Fruit fly (Drosophila melanogaster) whole organism, embryonic: Measurements from ENCODE around the gene Jhbp14.
A peak's percentile ranks its signal among the peaks of the same experiment; 100 is the strongest.

ENCODE experiments used
- Antp ChIP-seq: fragments of 200-800 bp; sonication (Bioruptor generic); optimal IDR thresholded peaks from 3 replicates; lab custom pipeline; 2016; ENCODE audit warnings: missing biosample characterization, missing genetic modification characterization
- Atf3 ChIP-seq: fragments of 200-800 bp; sonication (Bioruptor generic); optimal IDR thresholded peaks from 3 replicates; lab custom pipeline; 2016; ENCODE audit warnings: missing biosample characterization, missing genetic modification characterization
- CG10274 ChIP-seq: fragments of 200-800 bp; sonication (Bioruptor generic); optimal IDR thresholded peaks from 3 replicates; lab custom pipeline; 2017; ENCODE audit warnings: missing biosample characterization, mild to moderate bottlenecking, missing genetic modification characterization
- CG11695 ChIP-seq: fragments of 200-800 bp; sonication (Bioruptor generic); IDR thresholded peaks from 3 replicates; pipeline ENCODE4 v1.3.6; 2022; ENCODE audit warnings: missing biosample characterization, missing genetic modification characterization
- CG12659 ChIP-seq: fragments of 200-800 bp; sonication (Bioruptor generic); optimal IDR thresholded peaks from 3 replicates; lab custom pipeline; 2017; ENCODE audit warnings: mild to moderate bottlenecking, missing biosample characterization, missing genetic modification reagents, missing genetic modification characterization
- CG16779 ChIP-seq: fragments of 200-800 bp; sonication (Bioruptor generic); IDR thresholded peaks from 2 replicates; pipeline ENCODE4 v1.3.6; 2022; ENCODE audit warnings: missing biosample characterization, missing genetic modification characterization
- CG18011 ChIP-seq: fragments of 200-800 bp; sonication (Bioruptor generic); optimal IDR thresholded peaks from 2 replicates; lab custom pipeline; 2017; ENCODE audit warnings: missing biosample characterization, missing genetic modification characterization, mild to moderate bottlenecking, moderate library complexity, missing genotype
- CG18476 ChIP-seq: fragments of 200-800 bp; sonication (Bioruptor generic); optimal IDR thresholded peaks from 2 replicates; lab custom pipeline; 2016; ENCODE audit warnings: missing biosample characterization, mild to moderate bottlenecking, missing genetic modification characterization
- CG18599 ChIP-seq: fragments of 200-800 bp; sonication (Bioruptor generic); optimal IDR thresholded peaks from 3 replicates; lab custom pipeline; 2017; ENCODE audit warnings: missing biosample characterization, missing genetic modification characterization, mild to moderate bottlenecking, moderate library complexity, missing genetic modification reagents
- CG2129 ChIP-seq: fragments of 200-800 bp; sonication (Bioruptor generic); IDR thresholded peaks from 2 replicates; pipeline ENCODE4 v1.3.6; 2022; ENCODE audit warnings: missing biosample characterization, missing genetic modification characterization; ENCODE audit not compliant: partially characterized antibody
- CG2875 ChIP-seq: fragments of 200-800 bp; sonication (Bioruptor generic); optimal IDR thresholded peaks from 2 replicates; lab custom pipeline; 2017; ENCODE audit warnings: missing biosample characterization, mild to moderate bottlenecking, missing genetic modification characterization, missing genetic modification reagents
- CG32532 ChIP-seq: fragments of 200-800 bp; sonication (Bioruptor generic); IDR thresholded peaks from 2 replicates; pipeline ENCODE4 v1.3.6; 2022; ENCODE audit warnings: missing biosample characterization, missing genetic modification characterization
- CG3281 ChIP-seq: fragments of 200-800 bp; sonication (Bioruptor generic); optimal IDR thresholded peaks from 3 replicates; lab custom pipeline; 2017; ENCODE audit warnings: missing biosample characterization, mild to moderate bottlenecking, missing genetic modification characterization
- CG6791 ChIP-seq: fragments of 200-800 bp; sonication (Bioruptor generic); IDR thresholded peaks from 3 replicates; pipeline ENCODE4 v1.3.6; 2022; ENCODE audit warnings: missing biosample characterization, missing genetic modification characterization; ENCODE audit not compliant: partially characterized antibody
- CG8281 ChIP-seq: fragments of 200-800 bp; sonication (Bioruptor generic); optimal IDR thresholded peaks from 2 replicates; lab custom pipeline; 2018; ENCODE audit warnings: missing biosample characterization, mild to moderate bottlenecking, missing genetic modification characterization, moderate library complexity
- CG8290 ChIP-seq, 3 experiments: fragments of 200-800 bp; sonication (Bioruptor generic); optimal IDR thresholded peaks; 2 replicates each; lab custom pipeline; 2016 to 2019; ENCODE audit warnings: missing biosample characterization in 3 of 3, missing genetic modification characterization in 3 of 3, mild to moderate bottlenecking in 2 of 3, moderate library complexity in 1 of 3
- CoRest ChIP-seq: fragments of 200-800 bp; sonication (Bioruptor generic); optimal IDR thresholded peaks from 3 replicates; lab custom pipeline; 2018; ENCODE audit warnings: missing biosample characterization, mild to moderate bottlenecking, missing genetic modification characterization, moderate library complexity
- Dbx ChIP-seq: fragments of 200-800 bp; sonication (Bioruptor generic); IDR thresholded peaks from 3 replicates; pipeline ENCODE4 v1.3.6; 2022; ENCODE audit warnings: missing biosample characterization, missing genetic modification characterization
- Ets97D ChIP-seq: fragments of 200-800 bp; sonication (Bioruptor generic); optimal IDR thresholded peaks from 3 replicates; lab custom pipeline; 2016; ENCODE audit warnings: missing biosample characterization, missing genetic modification characterization
- GATAe ChIP-seq: fragments of 200-800 bp; sonication (Bioruptor generic); conservative IDR thresholded peaks from 2 replicates; pipeline ENCODE4 v1.3.6; 2022; ENCODE audit warnings: missing biosample characterization, missing genetic modification characterization
- Gug ChIP-seq: fragments of 200-800 bp; sonication (Bioruptor generic); IDR thresholded peaks from 4 replicates; pipeline ENCODE4 v1.3.6; 2022; ENCODE audit warnings: missing biosample characterization, missing genetic modification characterization
- Lhr ChIP-seq: fragments of 200-800 bp; sonication (Bioruptor generic); optimal IDR thresholded peaks from 3 replicates; lab custom pipeline; 2017; ENCODE audit warnings: mild to moderate bottlenecking, missing biosample characterization, missing genetic modification reagents, missing genetic modification characterization
- Lim3 ChIP-seq: fragments of 200-800 bp; sonication (Bioruptor generic); IDR thresholded peaks from 2 replicates; pipeline ENCODE4 v1.3.6; 2022; ENCODE audit warnings: missing biosample characterization, missing genetic modification characterization
- NK7.1 ChIP-seq: fragments of 200-800 bp; sonication (Bioruptor generic); optimal IDR thresholded peaks from 3 replicates; lab custom pipeline; 2016; ENCODE audit warnings: missing biosample characterization, missing genetic modification characterization
- Nf-YC ChIP-seq: fragments of 200-800 bp; optimal IDR thresholded peaks from 3 replicates; lab custom pipeline; 2019; ENCODE audit warnings: missing biosample characterization, mild to moderate bottlenecking, missing genetic modification characterization, moderate library complexity
- Opbp ChIP-seq: fragments of 200-800 bp; sonication (Bioruptor generic); IDR thresholded peaks from 3 replicates; pipeline ENCODE4 v1.3.6; 2022; ENCODE audit warnings: missing biosample characterization, missing genetic modification characterization; ENCODE audit not compliant: partially characterized antibody
- Rx ChIP-seq: fragments of 200-800 bp; sonication (Bioruptor generic); IDR thresholded peaks from 2 replicates; pipeline ENCODE4 v1.3.6; 2022; ENCODE audit warnings: missing biosample characterization, missing genetic modification characterization
- Xbp1 ChIP-seq: fragments of 200-800 bp; sonication (Bioruptor generic); optimal IDR thresholded peaks from 3 replicates; lab custom pipeline; 2016; ENCODE audit warnings: missing biosample characterization, mild to moderate bottlenecking, missing genetic modification characterization
- btn ChIP-seq: fragments of 200-800 bp; sonication (Bioruptor generic); optimal IDR thresholded peaks from 2 replicates; lab custom pipeline; 2016; ENCODE audit warnings: missing biosample characterization, missing genetic modification characterization
- cad ChIP-seq: fragments of >200 bp; optimal IDR thresholded peaks from 2 replicates; lab custom pipeline; 2017; ENCODE audit warnings: missing biosample characterization, missing genetic modification characterization
- chif ChIP-seq, 2 experiments: fragments of 200-800 bp; sonication (Bioruptor generic); optimal IDR thresholded peaks; 3 replicates each; lab custom pipeline; 2016; ENCODE audit warnings: missing biosample characterization in 2 of 2, missing genetic modification characterization in 2 of 2
- dpn ChIP-seq, 2 experiments: fragments of 200-800 bp; sonication (Bioruptor generic); optimal IDR thresholded peaks; 3 replicates each; lab custom pipeline; 2016; ENCODE audit warnings: missing biosample characterization in 2 of 2, missing genetic modification characterization in 2 of 2
- en ChIP-seq: fragments of 200-800 bp; sonication (Bioruptor generic); optimal IDR thresholded peaks from 2 replicates; lab custom pipeline; 2016; ENCODE audit warnings: missing biosample characterization, missing genetic modification characterization
- fd3F ChIP-seq: fragments of 200-800 bp; sonication (Bioruptor generic); optimal IDR thresholded peaks from 2 replicates; lab custom pipeline; 2018; ENCODE audit warnings: missing biosample characterization, mild to moderate bottlenecking, missing genetic modification characterization, moderate library complexity
- fd64A ChIP-seq: fragments of 200-800 bp; sonication (Bioruptor generic); optimal IDR thresholded peaks from 3 replicates; lab custom pipeline; 2018; ENCODE audit warnings: missing biosample characterization, mild to moderate bottlenecking, missing genetic modification characterization
- ham ChIP-seq: fragments of 200-800 bp; sonication (Bioruptor generic); IDR thresholded peaks from 2 replicates; pipeline ENCODE4 v1.3.6; 2022; ENCODE audit warnings: missing biosample characterization, missing genetic modification characterization
- hb ChIP-seq: fragments of 200-800 bp; sonication (Bioruptor generic); IDR thresholded peaks from 3 replicates; pipeline ENCODE4 v1.3.6; 2022; ENCODE audit warnings: missing biosample characterization, missing genetic modification characterization; ENCODE audit not compliant: partially characterized antibody
- insv ChIP-seq, 2 experiments: fragments of 200-800 bp; sonication (Bioruptor generic); optimal IDR thresholded peaks; 3 replicates each; lab custom pipeline; 2016 to 2018; ENCODE audit warnings: missing biosample characterization in 2 of 2, missing genetic modification characterization in 2 of 2
- kay ChIP-seq: fragments of 200-800 bp; sonication (Bioruptor generic); optimal IDR thresholded peaks from 2 replicates; lab custom pipeline; 2016; ENCODE audit warnings: missing biosample characterization, missing genetic modification characterization
- klu ChIP-seq: fragments of 200-800 bp; sonication (Bioruptor generic); IDR thresholded peaks from 2 replicates; pipeline ENCODE4 v1.3.6; 2022; ENCODE audit warnings: missing biosample characterization, missing genetic modification characterization
- kni ChIP-seq: fragments of 200-800 bp; sonication (Bioruptor generic); optimal IDR thresholded peaks from 3 replicates; lab custom pipeline; 2017; ENCODE audit warnings: mild to moderate bottlenecking, missing biosample characterization, missing genetic modification reagents, missing genetic modification characterization
- knrl ChIP-seq: fragments of 200-800 bp; sonication (Bioruptor generic); IDR thresholded peaks from 3 replicates; pipeline ENCODE4 v1.3.6; 2022; ENCODE audit warnings: missing biosample characterization, missing genetic modification characterization; ENCODE audit not compliant: partially characterized antibody
- row ChIP-seq: fragments of 200-800 bp; sonication (Bioruptor generic); IDR thresholded peaks from 3 replicates; pipeline ENCODE4 v1.3.6; 2022; ENCODE audit warnings: missing biosample characterization, missing genetic modification characterization
- schlank ChIP-seq: fragments of 200-800 bp; sonication (Bioruptor generic); optimal IDR thresholded peaks from 2 replicates; lab custom pipeline; 2018; ENCODE audit warnings: missing biosample characterization, mild to moderate bottlenecking, missing genetic modification characterization
- slp2 ChIP-seq: fragments of 200-800 bp; sonication (Bioruptor generic); optimal IDR thresholded peaks from 2 replicates; lab custom pipeline; 2016; ENCODE audit warnings: missing biosample characterization, missing genetic modification characterization
- ttk ChIP-seq: fragments of 200-800 bp; sonication (Bioruptor generic); IDR thresholded peaks from 2 replicates; pipeline ENCODE4 v2.1.2; 2022; ENCODE audit warnings: missing biosample characterization, missing genetic modification characterization
- unc-4 ChIP-seq: fragments of 200-800 bp; sonication (Bioruptor generic); IDR thresholded peaks from 2 replicates; pipeline ENCODE4 v1.3.6; 2022; ENCODE audit warnings: missing biosample characterization, missing genetic modification characterization; ENCODE audit not compliant: partially characterized antibody
- vfl ChIP-seq: fragments of 200-800 bp; sonication (Bioruptor generic); optimal IDR thresholded peaks from 2 replicates; lab custom pipeline; 2016; ENCODE audit warnings: missing biosample characterization, missing genetic modification characterization
- z ChIP-seq: fragments of 200-800 bp; sonication (Bioruptor generic); IDR thresholded peaks from 3 replicates; pipeline ENCODE4 v1.3.6; 2022; ENCODE audit warnings: missing biosample characterization, missing genetic modification characterization
- zen ChIP-seq: fragments of 200-800 bp; sonication (Bioruptor generic); optimal IDR thresholded peaks from 3 replicates; lab custom pipeline; 2018; ENCODE audit warnings: missing biosample characterization, mild to moderate bottlenecking, missing genetic modification characterization, moderate library complexity
- zfh1 ChIP-seq: fragments of 200-800 bp; sonication (Bioruptor generic); IDR thresholded peaks from 3 replicates; pipeline ENCODE4 v1.3.6; 2022; ENCODE audit warnings: missing biosample characterization, missing genetic modification characterization

Jhbp14 gene

dm6 chr2L:13286456-13286855 is 50.2 kb downstream of the Jhbp14 start, which contains the start of the genes Drep4 and Uvrag (continued):
- TF ChIP-seq GATAe (GFP tag; lab: Robert Waterston, UW) (no peak), Atf3 (GFP tag; lab: Kevin White, UChicago) (no peak), CG18011 (GFP tag; lab: Kevin White, UChicago) (no peak), insv (GFP tag; optimal IDR thresholded peaks at IDR 0.05; lab: Kevin White, UChicago) (peak in 1 of 2 experiments; percentile 73), Opbp (GFP tag; lab: Robert Waterston, UW) (no peak), knrl (GFP tag; lab: Robert Waterston, UW) (no peak; the same call in 2 of the 3 replicates), klu (GFP tag; lab: Robert Waterston, UW) (peak; percentile 56; the same call in 1 of the 2 replicates), dpn (GFP tag; optimal IDR thresholded peaks at IDR 0.05; lab: Kevin White, UChicago) (peak in 1 of 2 experiments; percentile 76), cad (no peak), vfl (GFP tag; lab: Kevin White, UChicago) (no peak), unc-4 (no peak), CG3281 (GFP tag; lab: Kevin White, UChicago) (no peak), CG10274 (no peak), Rx (GFP tag; lab: Robert Waterston, UW) (no peak), row (GFP tag; lab: Robert Waterston, UW) (peak; percentile 90), Nf-YC (no peak), Gug (GFP tag; lab: Robert Waterston, UW) (no peak), CG32532 (GFP tag; lab: Robert Waterston, UW) (peak; percentile 63), ttk (peak; percentile 62), schlank (tag; lab: Kevin White, UChicago) (no peak), CG2129 (GFP tag; lab: Robert Waterston, UW) (no peak), zfh1 (GFP tag; lab: Robert Waterston, UW) (no peak), CoRest (peak; percentile 88), z (GFP tag; lab: Robert Waterston, UW) (no peak), Xbp1 (GFP tag; lab: Kevin White, UChicago) (peak; percentile 76), chif (GFP tag; optimal IDR thresholded peaks at IDR 0.05; lab: Kevin White, UChicago) (peak in 1 of 2 experiments; percentile 9), hb (GFP tag; lab: Robert Waterston, UW) (no peak), CG2875 (GFP tag; lab: Kevin White, UChicago) (no peak), CG18476 (GFP tag; lab: Kevin White, UChicago) (no peak), NK7.1 (GFP tag; lab: Kevin White, UChicago) (no peak), CG11695 (GFP tag; lab: Robert Waterston, UW) (no peak), fd64A (no peak), ham (no peak), Antp (GFP tag; lab: Kevin White, UChicago) (no peak), CG16779 (GFP tag; lab: Robert Waterston, UW) (no peak), Dbx (GFP tag; lab: Robert Waterston, UW) (peak; percentile 75), en (GFP tag; lab: Kevin White, UChicago) (no peak), CG6791 (GFP tag; lab: Robert Waterston, UW) (no peak), kni (no peak), kay (peak; percentile 40), CG8281 (tag; lab: Kevin White, UChicago) (no peak), CG8290 (GFP tag; optimal IDR thresholded peaks at IDR 0.05; lab: Kevin White, UChicago) (peak; percentile 32), CG8290 (tag; optimal IDR thresholded peaks at IDR 0.05; lab: Kevin White, UChicago) (no peak), zen (tag; lab: Kevin White, UChicago) (peak; percentile 75), btn (GFP tag; lab: Kevin White, UChicago) (no peak), fd3F (GFP tag; lab: Kevin White, UChicago) (peak; percentile 51), Ets97D (GFP tag; lab: Kevin White, UChicago) (peak; percentile 7), CG12659 (GFP tag; lab: Kevin White, UChicago) (peak; percentile 67), Lhr (GFP tag; lab: Kevin White, UChicago) (peak; percentile 35), Lim3 (GFP tag; lab: Robert Waterston, UW) (no peak), slp2 (GFP tag; lab: Kevin White, UChicago) (no peak), CG18599 (GFP tag; lab: Kevin White, UChicago) (no peak)
